Worm (Caenorhabditis elegans): ENCODE data around the gene C34F11.2.

ce11 chrII:5211970-5212369, at the start of gene C34F11.2:
- TF ChIP-seq skn-1 (tag; optimal IDR thresholded peaks at IDR 0.05) (no peak), nhr-12 (tag; optimal IDR thresholded peaks at IDR 0.05) (no peak), lin-13 (GFP tag; optimal IDR thresholded peaks at IDR 0.05) (no peak), ztf-4 (tag; optimal IDR thresholded peaks at IDR 0.05) (no peak), ceh-82 (tag; optimal IDR thresholded peaks at IDR 0.05) (no peak), nhr-25 (tag; optimal IDR thresholded peaks at IDR 0.05) (no peak), nhr-10 (tag; optimal IDR thresholded peaks at IDR 0.05) (no peak), sma-3 (GFP tag; optimal IDR thresholded peaks at IDR 0.05) (no peak), elt-1 (tag; optimal IDR thresholded peaks at IDR 0.05) (no peak), mab-5 (tag; optimal IDR thresholded peaks at IDR 0.05) (no peak)
